Fruit fly (Drosophila melanogaster) whole organism, embryonic: ENCODE results near the gene sky.

Source experiments
- Abd-B ChIP-seq: fragments of 200-800 bp; sonication (Bioruptor generic); optimal IDR thresholded peaks from 2 replicates; lab custom pipeline; 2018; ENCODE audit warnings: missing biosample characterization, mild to moderate bottlenecking, missing genetic modification characterization, moderate library complexity
- Aef1 ChIP-seq: fragments of 200-800 bp; sonication (Bioruptor generic); IDR thresholded peaks from 3 replicates; pipeline ENCODE4 v1.3.6; 2022; ENCODE audit warnings: missing biosample characterization, missing genetic modification characterization
- C15 ChIP-seq: fragments of 200-800 bp; sonication (Bioruptor generic); IDR thresholded peaks from 3 replicates; pipeline ENCODE4 v1.3.6; 2022; ENCODE audit warnings: missing biosample characterization, missing genetic modification characterization
- CG10366 ChIP-seq: fragments of 200-800 bp; sonication (Bioruptor generic); IDR thresholded peaks from 2 replicates; pipeline ENCODE4 v1.3.6; 2022; ENCODE audit warnings: missing biosample characterization, missing genetic modification characterization
- CG14667 ChIP-seq: fragments of 200-800 bp; sonication (Bioruptor generic); IDR thresholded peaks from 2 replicates; pipeline ENCODE4 v1.3.6; 2022; ENCODE audit warnings: missing biosample characterization, missing genetic modification characterization
- CG17328 ChIP-seq: fragments of 200-800 bp; sonication (Bioruptor generic); IDR thresholded peaks from 2 replicates; pipeline ENCODE4 v1.3.6; 2022; ENCODE audit warnings: missing biosample characterization, missing genetic modification characterization
- CG17912 ChIP-seq: fragments of 200-800 bp; sonication (Bioruptor generic); optimal IDR thresholded peaks from 2 replicates; lab custom pipeline; 2018; ENCODE audit warnings: missing biosample characterization, mild to moderate bottlenecking, missing genetic modification characterization
- CG1792 ChIP-seq: fragments of 200-800 bp; sonication (Bioruptor generic); optimal IDR thresholded peaks from 2 replicates; lab custom pipeline; 2016; ENCODE audit warnings: missing biosample characterization, missing genetic modification characterization
- CG18011 ChIP-seq: fragments of 200-800 bp; sonication (Bioruptor generic); optimal IDR thresholded peaks from 2 replicates; lab custom pipeline; 2017; ENCODE audit warnings: missing biosample characterization, missing genetic modification characterization, mild to moderate bottlenecking, moderate library complexity, missing genotype
- CG18262 ChIP-seq: fragments of 200-800 bp; optimal IDR thresholded peaks from 3 replicates; lab custom pipeline; 2019; ENCODE audit warnings: missing biosample characterization, mild to moderate bottlenecking, missing genetic modification characterization, moderate library complexity
- CG18619 ChIP-seq: fragments of 200-800 bp; sonication (Bioruptor generic); optimal IDR thresholded peaks from 3 replicates; lab custom pipeline; 2017; ENCODE audit warnings: missing biosample characterization, mild to moderate bottlenecking, missing genetic modification characterization
- CG2875 ChIP-seq: fragments of 200-800 bp; sonication (Bioruptor generic); optimal IDR thresholded peaks from 2 replicates; lab custom pipeline; 2017; ENCODE audit warnings: missing biosample characterization, mild to moderate bottlenecking, missing genetic modification characterization, missing genetic modification reagents
- CG30403 ChIP-seq: fragments of 200-800 bp; sonication (Bioruptor generic); optimal IDR thresholded peaks from 3 replicates; lab custom pipeline; 2016; ENCODE audit warnings: missing biosample characterization, missing genetic modification characterization
- CG3838 ChIP-seq: fragments of 200-800 bp; sonication (Bioruptor generic); optimal IDR thresholded peaks from 3 replicates; lab custom pipeline; 2016; ENCODE audit warnings: missing biosample characterization, missing genetic modification characterization
- CG4707 ChIP-seq: fragments of 200-800 bp; sonication (Bioruptor generic); optimal IDR thresholded peaks from 2 replicates; lab custom pipeline; 2018; ENCODE audit warnings: missing biosample characterization, mild to moderate bottlenecking, missing genetic modification characterization, moderate library complexity
- CG7987 ChIP-seq: fragments of 200-800 bp; sonication (Bioruptor generic); optimal IDR thresholded peaks from 2 replicates; lab custom pipeline; 2018; ENCODE audit warnings: missing biosample characterization, mild to moderate bottlenecking, missing genetic modification characterization, moderate library complexity
- CG8281 ChIP-seq: fragments of 200-800 bp; sonication (Bioruptor generic); optimal IDR thresholded peaks from 2 replicates; lab custom pipeline; 2018; ENCODE audit warnings: missing biosample characterization, mild to moderate bottlenecking, missing genetic modification characterization, moderate library complexity
- CG8359 ChIP-seq: fragments of 200-800 bp; sonication (Bioruptor generic); optimal IDR thresholded peaks from 2 replicates; lab custom pipeline; 2017; ENCODE audit warnings: missing biosample characterization, mild to moderate bottlenecking, missing genetic modification characterization, borderline replicate concordance
- CG8924 ChIP-seq: fragments of 200-800 bp; optimal IDR thresholded peaks from 3 replicates; lab custom pipeline; 2019; ENCODE audit warnings: missing biosample characterization, mild to moderate bottlenecking, missing genetic modification characterization, moderate library complexity
- CG9817 ChIP-seq: fragments of 200-800 bp; sonication (Bioruptor generic); optimal IDR thresholded peaks from 2 replicates; lab custom pipeline; 2018; ENCODE audit warnings: missing biosample characterization, mild to moderate bottlenecking, missing genetic modification characterization, moderate library complexity
- CG9932 ChIP-seq: fragments of 200-800 bp; sonication (Bioruptor generic); IDR thresholded peaks from 2 replicates; pipeline ENCODE4 v1.3.6; 2022; ENCODE audit warnings: missing biosample characterization, missing genetic modification characterization
- CHES-1-like ChIP-seq: fragments of 200-800 bp; sonication (Bioruptor generic); optimal IDR thresholded peaks from 2 replicates; lab custom pipeline; 2016; ENCODE audit warnings: missing biosample characterization, missing genetic modification characterization
- D19A ChIP-seq: fragments of 200-800 bp; optimal IDR thresholded peaks from 3 replicates; lab custom pipeline; 2019; ENCODE audit warnings: missing biosample characterization, mild to moderate bottlenecking, missing genetic modification characterization, moderate library complexity
- MTF-1 ChIP-seq: fragments of 200-800 bp; sonication (Bioruptor generic); optimal IDR thresholded peaks from 2 replicates; lab custom pipeline; 2018; ENCODE audit warnings: missing biosample characterization, mild to moderate bottlenecking, missing genetic modification characterization, borderline replicate concordance
- Mad ChIP-seq: fragments of 200-800 bp; sonication (Bioruptor generic); optimal IDR thresholded peaks from 2 replicates; lab custom pipeline; 2016; ENCODE audit warnings: missing biosample characterization, missing genetic modification characterization
- Max ChIP-seq: fragments of 200-800 bp; sonication (Bioruptor generic); optimal IDR thresholded peaks from 2 replicates; lab custom pipeline; 2016; ENCODE audit warnings: missing biosample characterization, mild to moderate bottlenecking, missing genetic modification characterization
- Pdp1 ChIP-seq, 2 experiments: fragments of 200-800 bp; sonication (Bioruptor generic); optimal IDR thresholded peaks; 3 replicates each; lab custom pipeline; 2016; ENCODE audit warnings: missing biosample characterization in 2 of 2, missing genetic modification characterization in 2 of 2, mild to moderate bottlenecking in 1 of 2, moderate library complexity in 1 of 2
- Side ChIP-seq: fragments of 200-800 bp; sonication (Bioruptor generic); optimal IDR thresholded peaks from 2 replicates; lab custom pipeline; 2016; ENCODE audit warnings: missing biosample characterization, missing genetic modification characterization
- Taf1 ChIP-seq: fragments of 200-800 bp; sonication (Bioruptor generic); IDR thresholded peaks from 2 replicates; pipeline ENCODE4 v1.3.6; 2022; ENCODE audit warnings: missing biosample characterization, missing genetic modification characterization
- Vsx1 ChIP-seq: fragments of 200-800 bp; sonication (Bioruptor generic); optimal IDR thresholded peaks from 2 replicates; lab custom pipeline; 2017; ENCODE audit warnings: missing biosample characterization, mild to moderate bottlenecking, missing genetic modification characterization, missing genetic modification reagents
- ash1 ChIP-seq: fragments of 200-800 bp; sonication (Bioruptor generic); optimal IDR thresholded peaks from 2 replicates; lab custom pipeline; 2018; ENCODE audit warnings: missing biosample characterization, mild to moderate bottlenecking, missing genetic modification characterization
- chinmo ChIP-seq: fragments of 200-800 bp; sonication (Bioruptor generic); IDR thresholded peaks from 4 replicates; pipeline ENCODE4 v1.3.6; 2022; ENCODE audit warnings: missing biosample characterization, missing genetic modification characterization; ENCODE audit not compliant: partially characterized antibody
- chm ChIP-seq: fragments of 200-800 bp; sonication (Bioruptor generic); IDR thresholded peaks from 2 replicates; pipeline ENCODE4 v1.3.6; 2022; ENCODE audit warnings: missing biosample characterization, missing genetic modification characterization
- dati ChIP-seq: fragments of 200-800 bp; sonication (Bioruptor generic); IDR thresholded peaks from 2 replicates; pipeline ENCODE4 v1.3.6; 2022; ENCODE audit warnings: missing biosample characterization, missing genetic modification characterization
- gce ChIP-seq: fragments of 200-800 bp; sonication (Bioruptor generic); IDR thresholded peaks from 3 replicates; pipeline ENCODE4 v1.3.6; 2022; ENCODE audit warnings: missing biosample characterization, missing genetic modification characterization
- grau ChIP-seq: fragments of 200-800 bp; optimal IDR thresholded peaks from 3 replicates; lab custom pipeline; 2019; ENCODE audit warnings: missing biosample characterization, mild to moderate bottlenecking, missing genetic modification characterization, moderate library complexity
- gt ChIP-seq: fragments of 200-800 bp; sonication (Bioruptor generic); IDR thresholded peaks from 2 replicates; pipeline ENCODE4 v1.3.6; 2022; ENCODE audit warnings: missing biosample characterization, missing genetic modification characterization
- hbn ChIP-seq: fragments of 200-800 bp; sonication (Bioruptor generic); IDR thresholded peaks from 2 replicates; pipeline ENCODE4 v1.3.6; 2022; ENCODE audit warnings: missing biosample characterization, missing genetic modification characterization; ENCODE audit not compliant: partially characterized antibody
- hkb ChIP-seq, 2 experiments: fragments of 200-800 bp in 1 of 2; fragments of >200 bp in 1 of 2; sonication (Bioruptor generic) in 1 of 2; IDR thresholded peaks in 1 of 2; optimal IDR thresholded peaks in 1 of 2; 2 replicates each; pipeline versions ENCODE4 v1.3.6 to Lab custom; 2017 to 2022; ENCODE audit warnings: missing biosample characterization in 1 of 2, missing genetic modification characterization in 1 of 2
- inv ChIP-seq: fragments of 200-800 bp; sonication (Bioruptor generic); IDR thresholded peaks from 2 replicates; pipeline ENCODE4 v1.3.6; 2022; ENCODE audit warnings: missing biosample characterization, missing genetic modification characterization; ENCODE audit not compliant: partially characterized antibody
- klu ChIP-seq: fragments of 200-800 bp; sonication (Bioruptor generic); IDR thresholded peaks from 2 replicates; pipeline ENCODE4 v1.3.6; 2022; ENCODE audit warnings: missing biosample characterization, missing genetic modification characterization
- lab ChIP-seq: fragments of 200-800 bp; sonication (Bioruptor generic); optimal IDR thresholded peaks from 3 replicates; lab custom pipeline; 2017; ENCODE audit warnings: missing biosample characterization, missing genetic modification characterization, mild to moderate bottlenecking, moderate library complexity, missing genetic modification reagents
- nerfin-1 ChIP-seq: fragments of 200-800 bp; sonication (Bioruptor generic); optimal IDR thresholded peaks from 3 replicates; lab custom pipeline; 2019; ENCODE audit warnings: missing biosample characterization, mild to moderate bottlenecking, missing genetic modification characterization, moderate library complexity
- peb ChIP-seq: fragments of 200-800 bp; sonication (Bioruptor generic); IDR thresholded peaks from 2 replicates; pipeline ENCODE4 v1.3.6; 2022; ENCODE audit warnings: missing biosample characterization, missing genetic modification characterization
- pho ChIP-seq: fragments of 200-800 bp; sonication (Bioruptor generic); optimal IDR thresholded peaks from 2 replicates; lab custom pipeline; 2016; ENCODE audit warnings: missing biosample characterization, missing genetic modification characterization
- repo ChIP-seq: fragments of 200-800 bp; sonication (Bioruptor generic); optimal IDR thresholded peaks from 2 replicates; lab custom pipeline; 2016; ENCODE audit warnings: missing biosample characterization, missing genetic modification characterization
- sqz ChIP-seq: fragments of 200-800 bp; sonication (Bioruptor generic); optimal IDR thresholded peaks from 3 replicates; lab custom pipeline; 2018; ENCODE audit warnings: missing biosample characterization, mild to moderate bottlenecking, missing genetic modification characterization
- tll ChIP-seq, 2 experiments: fragments of 200-800 bp in 1 of 2; fragments of >200 bp in 1 of 2; sonication (Bioruptor generic) in 1 of 2; optimal IDR thresholded peaks; 2 replicates each; lab custom pipeline; 2017 to 2019; ENCODE audit warnings: missing biosample characterization in 2 of 2, missing genetic modification characterization in 2 of 2, mild to moderate bottlenecking in 1 of 2, moderate library complexity in 1 of 2
- vfl ChIP-seq: fragments of 200-800 bp; sonication (Bioruptor generic); optimal IDR thresholded peaks from 2 replicates; lab custom pipeline; 2016; ENCODE audit warnings: missing biosample characterization, missing genetic modification characterization
- wdn ChIP-seq: fragments of 200-800 bp; sonication (Bioruptor generic); IDR thresholded peaks from 2 replicates; pipeline ENCODE4 v1.3.6; 2022; ENCODE audit warnings: missing biosample characterization, missing genetic modification characterization

Gene sky

dm6 chr2L:20918733-20919132 lies at the start of gene sky, which contains the start of gene CG43739 (continued):
- TF ChIP-seq CG1792 (GFP tag; lab: Kevin White, UChicago): no peak
- peak; percentile 1 to 26 for TF ChIP-seq Pdp1 (GFP tag; optimal IDR thresholded peaks at IDR 0.05; lab: Kevin White, UChicago)
- TF ChIP-seq dati (GFP tag; lab: Robert Waterston, UW): no peak
- peak; percentile 33 for TF ChIP-seq Side
- TF ChIP-seq CG18619 (GFP tag; lab: Kevin White, UChicago): no peak
- peak; percentile 73 for TF ChIP-seq CG9932
- TF ChIP-seq gce (GFP tag; lab: Robert Waterston, UW): no peak
- TF ChIP-seq CG3838: no peak
- no peak for TF ChIP-seq Taf1 (GFP tag; lab: Robert Waterston, UW)
- TF ChIP-seq wdn: no peak
- TF ChIP-seq tll (GFP tag; optimal IDR thresholded peaks at IDR 0.05; lab: Kevin White, UChicago): no peak
- peak; percentile 77 for TF ChIP-seq inv (GFP tag; lab: Robert Waterston, UW)
- no peak for TF ChIP-seq Vsx1 (GFP tag; lab: Kevin White, UChicago)
- TF ChIP-seq pho: peak; percentile 27
- TF ChIP-seq C15 (GFP tag; lab: Robert Waterston, UW): no peak
- no peak for TF ChIP-seq CG8924 (tag; lab: Kevin White, UChicago)
- TF ChIP-seq CG30403 (GFP tag; lab: Kevin White, UChicago): peak; percentile 28
- TF ChIP-seq CG9817 (tag; lab: Kevin White, UChicago): no peak
- no peak for TF ChIP-seq Mad
- TF ChIP-seq CHES-1-like (GFP tag; lab: Kevin White, UChicago): peak; percentile 59
- no peak for TF ChIP-seq sqz (GFP tag; lab: Kevin White, UChicago)
- no peak for TF ChIP-seq Aef1 (GFP tag; lab: Robert Waterston, UW)
- TF ChIP-seq CG8359: no peak
- no peak for TF ChIP-seq CG18262 (tag; lab: Kevin White, UChicago)
- peak; percentile 90 for TF ChIP-seq hbn
- TF ChIP-seq peb (GFP tag; lab: Robert Waterston, UW): no peak
- TF ChIP-seq CG2875 (GFP tag; lab: Kevin White, UChicago): no peak
- no peak for TF ChIP-seq D19A
- TF ChIP-seq chm: peak; percentile 32; the same call in 1 of the 2 replicates
- TF ChIP-seq CG17912 (GFP tag; lab: Kevin White, UChicago): no peak
- no peak for TF ChIP-seq CG18011
- TF ChIP-seq CG14667 (GFP tag; lab: Robert Waterston, UW): no peak
- no peak for TF ChIP-seq hkb (optimal IDR thresholded peaks at IDR 0.05; lab: Kevin White, UChicago)
- TF ChIP-seq hkb (GFP tag; IDR thresholded peaks at IDR 0.05; lab: Robert Waterston, UW): 0 out of 2 replicates have a peak, but pooled peaks have one; percentile 30
- no peak for TF ChIP-seq MTF-1 (GFP tag; lab: Kevin White, UChicago)
- peak; percentile 91 for TF ChIP-seq nerfin-1 (tag; lab: Kevin White, UChicago)
- TF ChIP-seq CG8281 (tag; lab: Kevin White, UChicago): no peak
- no peak for TF ChIP-seq klu (GFP tag; lab: Robert Waterston, UW)
- no peak for TF ChIP-seq chinmo
- no peak for TF ChIP-seq Max (GFP tag; lab: Kevin White, UChicago)
- TF ChIP-seq CG17328: no peak
- peak; percentile 10 for TF ChIP-seq repo
- no peak for TF ChIP-seq gt (GFP tag; lab: Robert Waterston, UW)
- peak; percentile 24 for TF ChIP-seq lab (GFP tag; lab: Kevin White, UChicago)
- peak; percentile 10 for TF ChIP-seq Abd-B (GFP tag; lab: Kevin White, UChicago)
- no peak for TF ChIP-seq CG10366 (GFP tag; lab: Robert Waterston, UW)
- peak; percentile 51 for TF ChIP-seq vfl (GFP tag; lab: Kevin White, UChicago)
- TF ChIP-seq ash1 (GFP tag; lab: Kevin White, UChicago): no peak
- peak; percentile 1 for TF ChIP-seq grau
- no peak for TF ChIP-seq CG7987 (GFP tag; lab: Kevin White, UChicago)
- no peak for TF ChIP-seq CG4707
